Worm (Caenorhabditis elegans) whole organism, L2 larva: ENCODE results near the gene ehbp-1.
A peak's percentile ranks its signal among the peaks of the same experiment; 100 is the strongest.

ENCODE experiments used
- C34F6.9 ChIP-seq: fragments of 150-350 bp; optimal IDR thresholded peaks from 2 replicates; lab custom pipeline; 2014; ENCODE audit warnings: missing biosample characterization, missing genetic modification characterization
- R02D3.7 ChIP-seq: fragments of 150-350 bp; optimal IDR thresholded peaks from 2 replicates; lab custom pipeline; 2014; ENCODE audit warnings: missing biosample characterization, missing genetic modification characterization
- Y55F3AM.14 ChIP-seq: fragments of 200-800 bp; sonication (Bioruptor generic); optimal IDR thresholded peaks from 2 replicates; lab custom pipeline; 2018; ENCODE audit warnings: mild to moderate bottlenecking, missing genetic modification characterization, missing compliant biosample characterization
- alr-1 ChIP-seq: fragments of 150-350 bp; optimal IDR thresholded peaks from 2 replicates; lab custom pipeline; 2014; ENCODE audit warnings: missing biosample characterization, missing genetic modification characterization
- ama-1 ChIP-seq: fragments of 150-350 bp; optimal IDR thresholded peaks from 2 replicates; lab custom pipeline; 2018; ENCODE audit warnings: inconsistent platforms
- blmp-1 ChIP-seq: sonication (generic microtip); optimal IDR thresholded peaks from 2 replicates; lab custom pipeline; 2017; ENCODE audit warnings: missing genetic modification characterization, mild to moderate bottlenecking, missing compliant biosample characterization, antibody characterized with exemption, moderate library complexity; ENCODE audit not compliant: insufficient read depth
- ceh-82 ChIP-seq: fragments of 150-350 bp; optimal IDR thresholded peaks from 2 replicates; lab custom pipeline; 2014; ENCODE audit warnings: missing biosample characterization, missing genetic modification characterization
- dmd-4 ChIP-seq: sonication (generic microtip); optimal IDR thresholded peaks from 2 replicates; lab custom pipeline; 2017; ENCODE audit warnings: missing biosample characterization, missing genetic modification characterization
- egl-27 ChIP-seq: sonication (generic microtip); optimal IDR thresholded peaks from 3 replicates; lab custom pipeline; 2017; ENCODE audit warnings: missing biosample characterization, missing genetic modification reagents, missing genetic modification characterization
- elt-1 ChIP-seq: fragments of 150-350 bp; optimal IDR thresholded peaks from 2 replicates; lab custom pipeline; 2014; ENCODE audit warnings: missing biosample characterization, missing genetic modification characterization
- elt-3 ChIP-seq: sonication (generic microtip); optimal IDR thresholded peaks from 2 replicates; lab custom pipeline; 2017; ENCODE audit warnings: missing biosample characterization, missing genetic modification characterization
- gmeb-1 ChIP-seq: fragments of 150-350 bp; optimal IDR thresholded peaks from 2 replicates; lab custom pipeline; 2014; ENCODE audit warnings: missing biosample characterization, missing genetic modification characterization
- lin-11 ChIP-seq: fragments of 150-350 bp; sonication (generic microtip); optimal IDR thresholded peaks from 2 replicates; lab custom pipeline; 2014; ENCODE audit warnings: missing biosample characterization, missing genetic modification characterization, inconsistent platforms, mixed read lengths
- lin-13 ChIP-seq: fragments of 150-350 bp; optimal IDR thresholded peaks from 2 replicates; lab custom pipeline; 2014; ENCODE audit warnings: missing biosample characterization, missing genetic modification reagents, missing genetic modification characterization
- lin-39 ChIP-seq: fragments of 150-350 bp; optimal IDR thresholded peaks from 2 replicates; lab custom pipeline; 2014; ENCODE audit warnings: missing biosample characterization, missing genetic modification reagents, missing genetic modification characterization
- nhr-10 ChIP-seq: sonication (generic microtip); optimal IDR thresholded peaks from 2 replicates; lab custom pipeline; 2017; ENCODE audit warnings: missing biosample characterization, missing genetic modification characterization
- nhr-11 ChIP-seq: fragments of 150-350 bp; optimal IDR thresholded peaks from 2 replicates; lab custom pipeline; 2014; ENCODE audit warnings: missing biosample characterization, missing genetic modification characterization
- nhr-12 ChIP-seq: fragments of 150-350 bp; optimal IDR thresholded peaks from 2 replicates; lab custom pipeline; 2014; ENCODE audit warnings: missing biosample characterization, missing genetic modification characterization
- nhr-23 ChIP-seq: fragments of 150-350 bp; optimal IDR thresholded peaks from 2 replicates; lab custom pipeline; 2014; ENCODE audit warnings: missing biosample characterization, missing genetic modification reagents, missing genetic modification characterization
- nhr-25 ChIP-seq: fragments of 150-350 bp; sonication (generic microtip); optimal IDR thresholded peaks from 3 replicates; lab custom pipeline; 2014; ENCODE audit warnings: missing biosample characterization, missing genetic modification characterization
- nhr-77 ChIP-seq: fragments of 150-350 bp; optimal IDR thresholded peaks from 2 replicates; lab custom pipeline; 2014; ENCODE audit warnings: missing biosample characterization, missing genetic modification characterization
- sma-3 ChIP-seq: sonication (generic microtip); optimal IDR thresholded peaks from 2 replicates; lab custom pipeline; 2016; ENCODE audit warnings: missing genetic modification reagents, missing genetic modification characterization, missing compliant biosample characterization
- sma-9 ChIP-seq, 2 experiments: fragments of 150-350 bp in 1 of 2; sonication (generic microtip) in 1 of 2; optimal IDR thresholded peaks; 2 replicates each; lab custom pipeline; 2014 to 2016; ENCODE audit warnings: missing genetic modification characterization in 2 of 2, mild to moderate bottlenecking in 1 of 2, missing biosample characterization in 1 of 2, missing compliant biosample characterization in 1 of 2, missing genetic modification reagents in 1 of 2, moderate library complexity in 1 of 2
- snpc-4 ChIP-seq: fragments of 150-350 bp; optimal IDR thresholded peaks from 2 replicates; lab custom pipeline; 2014; ENCODE audit warnings: missing biosample characterization, missing genetic modification characterization
- unc-39 ChIP-seq: fragments of 150-350 bp; optimal IDR thresholded peaks from 2 replicates; lab custom pipeline; 2014; ENCODE audit warnings: missing biosample characterization, missing genetic modification characterization
- unc-55 ChIP-seq: fragments of 150-350 bp; sonication (generic microtip); optimal IDR thresholded peaks from 3 replicates; lab custom pipeline; 2014; ENCODE audit warnings: missing biosample characterization, missing genetic modification reagents, missing genetic modification characterization
- unc-62 ChIP-seq: fragments of 150-350 bp; optimal IDR thresholded peaks from 2 replicates; lab custom pipeline; 2014; ENCODE audit warnings: missing biosample characterization, missing genetic modification reagents, missing genetic modification characterization
- zag-1 ChIP-seq: fragments of 150-350 bp; optimal IDR thresholded peaks from 2 replicates; lab custom pipeline; 2014; ENCODE audit warnings: missing biosample characterization, missing genetic modification characterization
- ztf-11 ChIP-seq: sonication (generic microtip); optimal IDR thresholded peaks from 2 replicates; lab custom pipeline; 2017; ENCODE audit warnings: missing biosample characterization, missing genetic modification characterization

The ehbp-1 gene

ce11 chrV:9563585-9563984 is 13.1 kb downstream of the ehbp-1 start:
- TF ChIP-seq sma-3 (GFP tag; lab: Kevin White, UChicago) (no peak), sma-9 (GFP tag; optimal IDR thresholded peaks at IDR 0.05; lab: Kevin White, UChicago) (peak; percentile 19), sma-9 (tag; optimal IDR thresholded peaks at IDR 0.05; lab: Kevin White, UChicago) (no peak), alr-1 (tag; lab: Kevin White, UChicago) (no peak), snpc-4 (no peak), unc-55 (no peak), ama-1 (lab: Kevin White, UChicago) (no peak), ceh-82 (tag; lab: Kevin White, UChicago) (no peak), nhr-77 (tag; lab: Kevin White, UChicago) (no peak), nhr-12 (no peak), nhr-11 (tag; lab: Kevin White, UChicago) (no peak), C34F6.9 (tag; lab: Kevin White, UChicago) (peak; percentile 18), lin-39 (tag; lab: Kevin White, UChicago) (no peak), unc-39 (tag; lab: Kevin White, UChicago) (no peak)

DNA sequence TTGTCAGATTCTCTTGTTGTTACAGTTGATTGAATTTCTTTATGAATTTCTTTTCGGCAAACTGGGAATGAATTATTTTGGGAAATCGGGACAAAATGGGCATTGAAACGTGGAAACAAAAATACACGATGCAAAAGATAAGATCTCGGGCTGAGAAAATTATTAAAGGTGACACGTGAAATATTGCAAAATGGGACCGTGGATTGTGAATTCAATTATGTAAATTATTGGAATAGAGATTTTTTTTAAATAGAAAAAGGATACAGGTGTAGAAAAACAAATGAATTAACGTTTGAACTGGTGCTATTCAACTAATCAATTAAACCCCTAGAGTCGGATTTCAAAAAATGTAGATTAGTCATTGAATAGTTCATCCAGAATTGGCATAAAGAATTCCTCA is 18.3 kb downstream of the ehbp-1 start, which contains the start of gene F25B3.4:
TSS of gene F25B3.4 (minus strand) at position 101 of the 400 bp plus-strand sequence.
- TF ChIP-seq ztf-11 (no peak), elt-3 (tag; lab: Kevin White, UChicago) (no peak)
- TF ChIP-seq, all 48 proteins: peak for 0

ce11 chrV:9570197-9570596 is 19.8 kb downstream of the ehbp-1 start, which contains the start of gene F25B3.5:
TSS of gene F25B3.5 (minus strand) at chrV:9570297.
- TF ChIP-seq snpc-4 (no peak), unc-62 (GFP tag; lab: Kevin White, UChicago) (no peak), nhr-77 (tag; lab: Kevin White, UChicago) (no peak), Y55F3AM.14 (GFP tag; lab: Kevin White, UChicago) (no peak), dmd-4 (tag; lab: Kevin White, UChicago) (no peak), zag-1 (tag; lab: Kevin White, UChicago) (no peak), ama-1 (lab: Kevin White, UChicago) (no peak)

- TF ChIP-seq nhr-25 (tag; lab: Kevin White, UChicago) (no peak), lin-39 (tag; lab: Kevin White, UChicago) (no peak), elt-1 (tag; lab: Kevin White, UChicago) (no peak), lin-11 (tag; lab: Kevin White, UChicago) (no peak), lin-13 (GFP tag; lab: Kevin White, UChicago) (no peak), unc-62 (GFP tag; lab: Kevin White, UChicago) (no peak), C34F6.9 (tag; lab: Kevin White, UChicago) (no peak), sma-3 (GFP tag; lab: Kevin White, UChicago) (no peak), unc-55 (no peak), gmeb-1 (tag; lab: Kevin White, UChicago) (no peak), ztf-11 (no peak), nhr-23 (tag; lab: Kevin White, UChicago) (no peak), nhr-10 (no peak)
Observed at ce11 chrV:9571056-9571455, 20.6 kb downstream of the ehbp-1 start.

ce11 chrV:9571673-9572072 is 21.2 kb downstream of the ehbp-1 start:
- no peak for TF ChIP-seq snpc-4
- no peak for TF ChIP-seq nhr-77 (tag; lab: Kevin White, UChicago)
- TF ChIP-seq nhr-12 = no peak
- TF ChIP-seq blmp-1 (tag; lab: Kevin White, UChicago) = no peak
- no peak for TF ChIP-seq unc-62 (GFP tag; lab: Kevin White, UChicago)
- TF ChIP-seq alr-1 (tag; lab: Kevin White, UChicago) = no peak
- TF ChIP-seq nhr-11 (tag; lab: Kevin White, UChicago) = no peak
- no peak for TF ChIP-seq egl-27 (tag; lab: Kevin White, UChicago)

DNA sequence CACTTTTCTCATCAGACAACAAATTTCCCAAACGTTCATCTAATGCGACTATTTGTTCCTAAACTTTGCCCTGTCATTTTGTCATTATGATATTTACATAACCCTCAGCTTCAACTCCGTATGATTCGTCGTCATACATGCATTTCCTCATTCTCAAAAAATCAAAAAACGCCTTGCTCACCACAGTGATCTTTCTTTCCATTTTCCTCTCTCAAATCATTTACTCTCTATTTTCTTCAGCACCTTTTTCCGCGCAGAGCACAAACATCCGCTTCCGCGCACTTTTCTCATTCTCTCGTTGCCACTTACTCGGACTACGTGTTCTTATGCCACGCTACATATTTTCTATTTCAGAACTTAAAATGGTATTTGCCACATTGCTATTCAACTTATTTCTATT is 26.5 kb downstream of the ehbp-1 start, which contains the start of gene F25B3.2:
TSS of gene F25B3.2 (plus strand) at position 301 of the 400 bp plus-strand sequence.
- TF ChIP-seq R02D3.7 (tag; lab: Kevin White, UChicago) = no peak
- TF ChIP-seq unc-55 = no peak
- no peak for TF ChIP-seq blmp-1 (tag; lab: Kevin White, UChicago)
